Worm (Caenorhabditis elegans): ENCODE measurements around the gene F46C3.2.

Gene F46C3.2

ce11 chrX:11463568-11463967, 45.0 kb upstream of the F46C3.2 start:
- no peak for TF ChIP-seq nhr-25 (tag; optimal IDR thresholded peaks at IDR 0.05)
- no peak for TF ChIP-seq nhr-77 (tag; optimal IDR thresholded peaks at IDR 0.05)
- TF ChIP-seq sem-4 (tag; optimal IDR thresholded peaks at IDR 0.05) = peak; percentile 69
- TF ChIP-seq R02D3.7 (tag; optimal IDR thresholded peaks at IDR 0.05) = no peak
- TF ChIP-seq ceh-82 (tag; optimal IDR thresholded peaks at IDR 0.05) = no peak
- TF ChIP-seq F13H6.1 (tag; optimal IDR thresholded peaks at IDR 0.05) = peak; percentile 50
- peak; percentile 60 for TF ChIP-seq mab-5 (tag; optimal IDR thresholded peaks at IDR 0.05)
- TF ChIP-seq lsy-2 (tag; optimal IDR thresholded peaks at IDR 0.05) = peak in 1 of 2 experiments; percentile 32
- no peak for TF ChIP-seq unc-62 (GFP tag; optimal IDR thresholded peaks at IDR 0.05)
- peak; percentile 75 for TF ChIP-seq sma-9 (GFP tag; optimal IDR thresholded peaks at IDR 0.05)
- no peak for TF ChIP-seq sma-9 (tag; optimal IDR thresholded peaks at IDR 0.05)
- no peak for TF ChIP-seq sma-3 (GFP tag; optimal IDR thresholded peaks at IDR 0.05)

- TF ChIP-seq lin-13 (GFP tag; optimal IDR thresholded peaks at IDR 0.05) (no peak), mab-5 (tag; optimal IDR thresholded peaks at IDR 0.05) (peak; percentile 42), F13H6.1 (tag; optimal IDR thresholded peaks at IDR 0.05) (no peak), nhr-10 (tag; optimal IDR thresholded peaks at IDR 0.05) (no peak), unc-62 (GFP tag; optimal IDR thresholded peaks at IDR 0.05) (no peak), nhr-77 (tag; optimal IDR thresholded peaks at IDR 0.05) (no peak), unc-39 (tag; optimal IDR thresholded peaks at IDR 0.05) (no peak), gmeb-1 (tag; optimal IDR thresholded peaks at IDR 0.05) (no peak), unc-55 (GFP tag; optimal IDR thresholded peaks at IDR 0.05) (peak; percentile 30), blmp-1 (tag; optimal IDR thresholded peaks at IDR 0.05; ENCODE audit: insufficient read depth) (no peak), Y55F3AM.14 (GFP tag; optimal IDR thresholded peaks at IDR 0.05) (no peak), sma-9 (GFP tag; optimal IDR thresholded peaks at IDR 0.05) (peak; percentile 28), sma-9 (tag; optimal IDR thresholded peaks at IDR 0.05) (no peak), lsy-2 (tag; optimal IDR thresholded peaks at IDR 0.05) (peak in 1 of 2 experiments; percentile 14), nhr-23 (tag; optimal IDR thresholded peaks at IDR 0.05) (no peak)
Measured at ce11 chrX:11463005-11463404, 44.4 kb upstream of the F46C3.2 start.

- TF ChIP-seq F13H6.1 (tag; optimal IDR thresholded peaks at IDR 0.05) (no peak), ztf-1 (GFP tag; conservative IDR thresholded peaks at IDR 0.05) (no peak), zag-1 (tag; optimal IDR thresholded peaks at IDR 0.05) (no peak), dmd-4 (tag; optimal IDR thresholded peaks at IDR 0.05) (no peak), sma-9 (GFP tag; optimal IDR thresholded peaks at IDR 0.05) (peak; percentile 29), sma-9 (tag; optimal IDR thresholded peaks at IDR 0.05) (no peak), sem-4 (tag; optimal IDR thresholded peaks at IDR 0.05) (no peak), R02D3.7 (tag; optimal IDR thresholded peaks at IDR 0.05) (no peak), nhr-25 (tag; optimal IDR thresholded peaks at IDR 0.05) (peak; percentile 78), crh-2 (tag; optimal IDR thresholded peaks at IDR 0.05) (peak; percentile 36), skn-1 (tag; optimal IDR thresholded peaks at IDR 0.05) (no peak), nhr-6 (tag; optimal IDR thresholded peaks at IDR 0.05) (peak; percentile 73), elt-1 (tag; optimal IDR thresholded peaks at IDR 0.05) (no peak), nhr-129 (tag; optimal IDR thresholded peaks at IDR 0.05) (peak; percentile 9), lin-39 (tag; optimal IDR thresholded peaks at IDR 0.05) (no peak), Y55F3AM.14 (GFP tag; optimal IDR thresholded peaks at IDR 0.05) (no peak), nhr-11 (tag; optimal IDR thresholded peaks at IDR 0.05) (no peak), unc-55 (GFP tag; optimal IDR thresholded peaks at IDR 0.05) (no peak), ztf-4 (tag; optimal IDR thresholded peaks at IDR 0.05) (no peak), ceh-16 (tag; optimal IDR thresholded peaks at IDR 0.05) (peak; percentile 14)
Measured at ce11 chrX:11462112-11462511, 43.5 kb upstream of the F46C3.2 start.

ce11 chrX:11461545-11461944, 43.0 kb upstream of the F46C3.2 start:
- TF ChIP-seq mdl-1 (tag; optimal IDR thresholded peaks at IDR 0.05) (peak in 1 of 2 experiments; percentile 5), nhr-6 (tag; optimal IDR thresholded peaks at IDR 0.05) (no peak), fos-1 (tag; optimal IDR thresholded peaks at IDR 0.05) (peak; percentile 13), blmp-1 (tag; optimal IDR thresholded peaks at IDR 0.05; ENCODE audit: insufficient read depth) (peak; percentile 91)

- no peak for TF ChIP-seq sma-9 (GFP tag; optimal IDR thresholded peaks at IDR 0.05)
- TF ChIP-seq sma-9 (tag; optimal IDR thresholded peaks at IDR 0.05) = no peak
- no peak for TF ChIP-seq nhr-25 (tag; optimal IDR thresholded peaks at IDR 0.05)
Measured at ce11 chrX:11456665-11457064, 38.1 kb upstream of the F46C3.2 start.
